Fruit fly (Drosophila melanogaster) whole organism, pupa: ENCODE data around the gene CG34355.

Experiments
- CG8159 ChIP-seq: fragments of 200-800 bp; sonication (Bioruptor generic); optimal IDR thresholded peaks from 3 replicates; lab custom pipeline; 2018; ENCODE audit warnings: missing biosample characterization, mild to moderate bottlenecking, missing genetic modification characterization, moderate library complexity
- fd96Ca ChIP-seq: fragments of 200-800 bp; sonication (Bioruptor generic); IDR thresholded peaks from 3 replicates; pipeline ENCODE4 v1.3.6; 2022; ENCODE audit warnings: missing biosample characterization, missing genetic modification characterization

The CG34355 gene

dm6 chr3R:23903425-23903824 is 99.8 kb downstream of the CG34355 start:
- TF ChIP-seq CG8159 (tag; lab: Kevin White, UChicago) (peak; percentile 70), fd96Ca (GFP tag; lab: Robert Waterston, UW) (no peak)
